Worm (Caenorhabditis elegans) whole organism, early embryonic: Measurements from ENCODE around the gene B0513.4.

Source experiments
- B0310.2 ChIP-seq: sonication (generic microtip); optimal IDR thresholded peaks from 2 replicates; lab custom pipeline; 2016; ENCODE audit warnings: mild to moderate bottlenecking, missing genetic modification characterization, missing compliant biosample characterization
- F13C5.2 ChIP-seq: sonication (generic microtip); optimal IDR thresholded peaks from 2 replicates; lab custom pipeline; 2017; ENCODE audit warnings: mild to moderate bottlenecking, missing genetic modification characterization, inconsistent platforms, missing compliant biosample characterization
- aly-1 ChIP-seq: sonication (generic microtip); optimal IDR thresholded peaks from 2 replicates; lab custom pipeline; 2016; ENCODE audit warnings: missing genetic modification characterization, missing compliant biosample characterization
- ama-1 ChIP-seq: fragments of 150-350 bp; optimal IDR thresholded peaks from 2 replicates; lab custom pipeline; 2014
- ceh-13 ChIP-seq: fragments of 200-800 bp; sonication (Bioruptor generic); optimal IDR thresholded peaks from 2 replicates; lab custom pipeline; 2018; ENCODE audit warnings: mild to moderate bottlenecking, missing genetic modification characterization, missing compliant biosample characterization
- ceh-36 ChIP-seq: sonication (generic microtip); optimal IDR thresholded peaks from 2 replicates; lab custom pipeline; 2016; ENCODE audit warnings: missing genetic modification characterization, inconsistent platforms, missing compliant biosample characterization
- ets-7 ChIP-seq: sonication (generic microtip); optimal IDR thresholded peaks from 2 replicates; lab custom pipeline; 2016; ENCODE audit warnings: missing genotype, missing genetic modification characterization, missing compliant biosample characterization
- flt-1 ChIP-seq: fragments of 200-800 bp; sonication (Bioruptor generic); IDR thresholded peaks from 2 replicates; pipeline ENCODE4 v1.3.6; 2022; ENCODE audit warnings: missing genetic modification characterization, missing compliant biosample characterization
- hmbx-1 ChIP-seq: sonication (generic microtip); optimal IDR thresholded peaks from 2 replicates; lab custom pipeline; 2016; ENCODE audit warnings: mild to moderate bottlenecking, missing genetic modification characterization, missing compliant biosample characterization
- hmg-4 ChIP-seq: fragments of 200-800 bp; sonication (Bioruptor generic); optimal IDR thresholded peaks from 2 replicates; lab custom pipeline; 2018; ENCODE audit warnings: mild to moderate bottlenecking, missing genetic modification characterization, missing compliant biosample characterization
- hnd-1 ChIP-seq: sonication (generic microtip); optimal IDR thresholded peaks from 2 replicates; lab custom pipeline; 2016; ENCODE audit warnings: missing genetic modification characterization, missing compliant biosample characterization
- pes-1 ChIP-seq: fragments of 200-800 bp; sonication (Bioruptor generic); IDR thresholded peaks from 2 replicates; pipeline ENCODE4 v1.3.6; 2022; ENCODE audit warnings: missing genetic modification reagents, missing genetic modification characterization, missing compliant biosample characterization
- scrt-1 ChIP-seq: fragments of 200-800 bp; sonication (Bioruptor generic); IDR thresholded peaks from 2 replicates; pipeline ENCODE4 v1.3.6; 2022; ENCODE audit warnings: missing genetic modification characterization, missing compliant biosample characterization
- sea-1 ChIP-seq: fragments of 200-800 bp; sonication (Bioruptor generic); conservative IDR thresholded peaks from 2 replicates; pipeline ENCODE4 v1.3.6; 2022; ENCODE audit warnings: missing genetic modification characterization, missing compliant biosample characterization
- tbx-11 ChIP-seq: fragments of 200-800 bp; sonication (Bioruptor generic); IDR thresholded peaks from 2 replicates; pipeline ENCODE4 v1.3.6; 2022; ENCODE audit warnings: missing genetic modification characterization, missing compliant biosample characterization
- tbx-37 ChIP-seq: fragments of 200-800 bp; sonication (Bioruptor generic); conservative IDR thresholded peaks from 2 replicates; pipeline ENCODE4 v1.3.6; 2022; ENCODE audit warnings: missing genetic modification reagents, missing genetic modification characterization, missing compliant biosample characterization
- tra-4 ChIP-seq: sonication (generic microtip); optimal IDR thresholded peaks from 2 replicates; lab custom pipeline; 2017; ENCODE audit warnings: missing genetic modification characterization, missing compliant biosample characterization

B0513.4 gene

DNA sequence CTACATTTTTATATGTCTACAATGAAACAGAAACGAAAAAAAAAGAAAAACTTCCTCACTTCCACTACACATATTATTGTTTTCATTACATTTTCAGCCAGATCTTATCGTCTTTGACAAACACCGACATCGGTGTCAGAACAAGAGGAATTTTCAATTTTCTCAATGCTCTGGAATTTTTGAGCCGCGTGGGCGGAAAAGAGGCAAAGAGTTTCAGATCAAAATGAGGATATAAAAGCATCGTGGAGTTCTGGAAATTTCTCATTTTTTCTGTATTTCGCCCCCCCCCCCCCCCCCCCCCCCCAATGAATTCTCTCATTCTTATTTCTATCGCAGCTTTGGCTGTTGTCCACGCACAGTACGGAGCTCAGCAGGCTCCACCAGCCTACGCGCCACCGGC is at the start of gene B0513.4:
TSS of gene B0513.4 (plus strand) at position 301 of the 400 bp plus-strand sequence.
- no peak for TF ChIP-seq hnd-1 (tag; lab: Kevin White, UChicago)
- no peak for TF ChIP-seq scrt-1 (GFP tag; lab: Robert Waterston, UW)
- TF ChIP-seq ceh-36 (tag; lab: Kevin White, UChicago) = no peak
- TF ChIP-seq ets-7 (tag; lab: Kevin White, UChicago) = no peak
- TF ChIP-seq ceh-13 (GFP tag; lab: Kevin White, UChicago) = no peak
- no peak for TF ChIP-seq hmbx-1
- TF ChIP-seq flt-1 (GFP tag; lab: Robert Waterston, UW) = no peak
- no peak for TF ChIP-seq B0310.2 (tag; lab: Kevin White, UChicago)

DNA sequence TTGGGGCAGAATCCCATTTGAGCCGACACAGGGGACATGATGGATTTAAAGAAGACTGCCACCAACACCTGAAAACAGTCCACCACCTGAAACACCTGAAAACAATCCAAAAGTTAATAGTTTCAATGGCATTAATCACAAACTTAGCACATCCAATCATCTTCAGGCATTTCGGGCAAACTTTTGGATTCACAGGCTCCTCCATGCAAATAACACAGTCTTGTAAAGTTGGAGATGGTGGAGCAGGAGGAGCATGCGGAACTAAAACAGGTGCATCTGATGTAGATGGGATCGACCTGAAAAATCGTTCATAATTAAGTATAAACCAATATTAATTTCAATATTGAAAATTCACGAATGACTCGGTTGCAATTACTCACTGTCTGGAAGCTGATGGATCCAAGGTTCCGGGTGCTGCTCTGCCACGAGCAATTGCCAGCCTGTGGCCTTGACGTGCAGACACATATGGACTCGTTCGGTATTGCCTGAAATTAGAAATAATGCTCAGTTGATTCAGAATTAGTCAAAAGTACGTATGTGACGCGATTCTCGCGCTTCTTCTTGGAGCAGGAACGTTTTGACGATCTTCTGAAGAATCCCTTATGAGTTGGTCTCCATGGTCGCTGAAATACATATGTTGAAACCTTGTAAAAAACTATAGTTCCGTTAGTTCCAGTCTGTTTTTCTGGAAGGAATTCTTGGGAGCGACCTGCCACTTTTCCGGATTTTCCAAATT is 45.4 kb upstream of the B0513.4 start:
- no peak for TF ChIP-seq ama-1 (lab: Kevin White, UChicago)
- TF ChIP-seq tbx-11 (GFP tag; lab: Robert Waterston, UW) = no peak
- TF ChIP-seq aly-1 = no peak
- no peak for TF ChIP-seq scrt-1 (GFP tag; lab: Robert Waterston, UW)
- no peak for TF ChIP-seq B0310.2 (tag; lab: Kevin White, UChicago)
- TF ChIP-seq pes-1 (GFP tag; lab: Robert Waterston, UW) = no peak
- no peak for TF ChIP-seq ceh-13 (GFP tag; lab: Kevin White, UChicago)

DNA sequence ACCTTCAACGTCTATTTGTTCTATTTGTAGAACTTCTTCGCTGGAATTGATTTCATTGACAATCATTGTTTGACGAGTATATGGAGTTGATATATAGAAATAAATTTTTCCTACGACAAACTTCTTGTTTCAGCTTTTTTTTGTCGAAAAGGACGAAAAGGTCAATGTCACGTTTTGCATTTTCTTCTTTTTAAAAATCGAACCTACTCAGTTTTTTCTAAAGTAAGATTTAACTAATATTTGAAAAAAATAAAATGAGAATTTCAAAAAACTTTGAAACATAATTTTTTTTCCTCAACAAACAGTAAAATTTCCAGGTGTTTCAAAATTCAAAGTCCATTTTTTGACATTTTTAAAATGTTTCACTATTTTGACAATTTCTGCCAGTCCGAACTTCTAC is 43.7 kb upstream of the B0513.4 start, which contains the start of gene H08M01.1:
TSS of gene H08M01.1 (minus strand) at position 101 of the 400 bp plus-strand sequence.
- TF ChIP-seq aly-1 (no peak), B0310.2 (tag; lab: Kevin White, UChicago) (no peak), tbx-11 (GFP tag; lab: Robert Waterston, UW) (no peak), ceh-36 (tag; lab: Kevin White, UChicago) (no peak), pes-1 (GFP tag; lab: Robert Waterston, UW) (no peak), hnd-1 (tag; lab: Kevin White, UChicago) (no peak), tbx-37 (GFP tag; lab: Robert Waterston, UW) (no peak), F13C5.2 (tag; lab: Kevin White, UChicago) (no peak)

DNA sequence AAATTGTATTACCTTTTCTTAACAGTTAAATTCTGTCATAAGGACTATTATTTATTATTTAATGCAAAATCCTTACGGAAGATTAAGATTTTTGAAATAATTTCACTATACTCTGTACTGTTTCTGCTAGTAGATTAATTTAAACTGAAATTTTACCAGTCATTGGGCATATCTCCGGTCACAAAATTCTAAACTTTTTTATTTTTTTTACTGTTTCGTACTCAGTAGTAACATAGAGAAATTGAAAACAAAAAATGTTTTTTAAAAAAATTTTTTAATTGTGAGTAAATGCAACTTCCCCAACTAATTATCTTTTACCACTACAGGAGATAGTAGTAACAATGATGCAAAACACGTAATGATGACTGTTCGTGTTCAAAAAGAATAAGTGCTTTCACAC is 41.7 kb upstream of the B0513.4 start:
- TF ChIP-seq ama-1 (lab: Kevin White, UChicago) (no peak), F13C5.2 (tag; lab: Kevin White, UChicago) (no peak), scrt-1 (GFP tag; lab: Robert Waterston, UW) (no peak), hmbx-1 (no peak), hmg-4 (GFP tag; lab: Kevin White, UChicago) (no peak), ceh-36 (tag; lab: Kevin White, UChicago) (no peak), pes-1 (GFP tag; lab: Robert Waterston, UW) (no peak), aly-1 (no peak), tbx-37 (GFP tag; lab: Robert Waterston, UW) (no peak), sea-1 (no peak), flt-1 (GFP tag; lab: Robert Waterston, UW) (no peak), tbx-11 (GFP tag; lab: Robert Waterston, UW) (no peak), ets-7 (tag; lab: Kevin White, UChicago) (no peak), tra-4 (no peak), hnd-1 (tag; lab: Kevin White, UChicago) (no peak), B0310.2 (tag; lab: Kevin White, UChicago) (no peak), ceh-13 (GFP tag; lab: Kevin White, UChicago) (no peak)

DNA sequence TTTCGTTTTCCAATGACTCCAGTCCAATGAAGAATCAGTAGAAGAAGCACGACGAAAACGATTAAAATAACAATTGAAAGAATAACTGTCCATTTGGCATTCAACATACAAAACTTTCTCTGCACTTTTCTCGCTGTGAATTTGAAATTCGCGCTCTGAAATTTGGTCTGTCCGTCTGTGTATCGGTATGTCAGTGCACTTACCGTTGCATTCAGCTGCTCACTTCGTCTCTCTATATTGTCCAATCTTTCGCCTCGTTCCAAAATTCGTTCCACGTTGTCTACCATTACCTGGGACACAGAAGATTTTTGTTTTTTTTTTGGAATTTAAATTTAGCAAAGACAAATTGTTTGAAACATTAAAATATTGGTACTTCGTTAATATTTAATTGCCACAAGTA is 19.5 kb upstream of the B0513.4 start:
- no peak for TF ChIP-seq tbx-11 (GFP tag; lab: Robert Waterston, UW)
- TF ChIP-seq ceh-36 (tag; lab: Kevin White, UChicago) = no peak
- TF ChIP-seq ama-1 (lab: Kevin White, UChicago) = no peak
- no peak for TF ChIP-seq hmbx-1
- TF ChIP-seq scrt-1 (GFP tag; lab: Robert Waterston, UW) = no peak
- TF ChIP-seq hmg-4 (GFP tag; lab: Kevin White, UChicago) = no peak
- no peak for TF ChIP-seq ceh-13 (GFP tag; lab: Kevin White, UChicago)
- no peak for TF ChIP-seq aly-1
- no peak for TF ChIP-seq pes-1 (GFP tag; lab: Robert Waterston, UW)
- no peak for TF ChIP-seq tra-4
- TF ChIP-seq sea-1 = no peak
- TF ChIP-seq flt-1 (GFP tag; lab: Robert Waterston, UW) = no peak
- no peak for TF ChIP-seq F13C5.2 (tag; lab: Kevin White, UChicago)
- no peak for TF ChIP-seq ets-7 (tag; lab: Kevin White, UChicago)
- no peak for TF ChIP-seq B0310.2 (tag; lab: Kevin White, UChicago)
- TF ChIP-seq hnd-1 (tag; lab: Kevin White, UChicago) = no peak
- no peak for TF ChIP-seq tbx-37 (GFP tag; lab: Robert Waterston, UW)

DNA sequence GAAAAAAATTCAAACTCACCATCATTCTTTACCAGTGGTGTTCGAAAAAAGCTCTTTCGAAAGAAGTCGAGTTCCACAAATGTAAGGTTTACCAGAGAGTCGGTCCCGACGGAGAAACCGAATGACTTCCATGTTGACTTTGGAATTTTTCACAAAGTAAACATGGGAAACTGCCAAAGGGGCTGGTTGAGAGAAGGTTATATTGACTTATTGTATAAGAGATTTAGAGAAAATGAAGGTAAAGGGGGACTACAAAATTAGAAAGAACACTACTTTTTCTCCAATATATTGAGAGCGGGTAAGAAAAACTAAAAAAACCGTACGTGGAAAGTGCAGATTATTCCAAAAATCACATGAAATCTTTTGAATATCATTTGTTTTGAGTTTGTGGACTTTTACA is 14.8 kb upstream of the B0513.4 start, which contains the start of gene vamp-8:
TSS of gene vamp-8 (minus strand) at position 25 of the 400 bp plus-strand sequence.
- TF ChIP-seq ceh-36 (tag; lab: Kevin White, UChicago) (no peak), tra-4 (no peak), ceh-13 (GFP tag; lab: Kevin White, UChicago) (no peak), F13C5.2 (tag; lab: Kevin White, UChicago) (no peak), scrt-1 (GFP tag; lab: Robert Waterston, UW) (no peak), tbx-11 (GFP tag; lab: Robert Waterston, UW) (no peak), hmg-4 (GFP tag; lab: Kevin White, UChicago) (no peak), hmbx-1 (no peak), aly-1 (no peak), hnd-1 (tag; lab: Kevin White, UChicago) (no peak), tbx-37 (GFP tag; lab: Robert Waterston, UW) (no peak), pes-1 (GFP tag; lab: Robert Waterston, UW) (no peak), ets-7 (tag; lab: Kevin White, UChicago) (no peak)

DNA sequence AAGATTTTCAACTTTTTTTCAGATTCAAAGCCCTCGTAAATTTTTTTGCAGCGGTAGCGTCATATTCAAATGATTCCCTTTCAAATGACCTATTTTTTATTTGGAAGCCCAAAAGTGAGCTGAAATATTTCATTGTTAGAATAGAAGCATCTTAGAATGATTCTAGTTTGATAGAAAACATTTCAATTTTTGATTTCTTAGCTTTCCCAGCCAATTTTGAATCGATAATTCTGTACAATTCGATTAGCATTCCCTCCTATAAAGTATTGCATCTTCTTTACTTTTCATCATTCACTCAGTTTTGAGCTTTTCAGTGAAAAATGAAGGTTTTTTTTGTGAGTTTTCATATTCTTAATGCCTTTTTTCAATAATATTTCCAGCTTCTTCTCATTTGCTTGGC is 13.2 kb upstream of the B0513.4 start, which contains the start of gene B0513.90:
TSS of gene B0513.90 (plus strand) at position 301 of the 400 bp plus-strand sequence.
- TF ChIP-seq tbx-37 (GFP tag; lab: Robert Waterston, UW) (no peak), flt-1 (GFP tag; lab: Robert Waterston, UW) (no peak), scrt-1 (GFP tag; lab: Robert Waterston, UW) (no peak), tra-4 (no peak), ceh-13 (GFP tag; lab: Kevin White, UChicago) (no peak), hmg-4 (GFP tag; lab: Kevin White, UChicago) (no peak), ama-1 (lab: Kevin White, UChicago) (no peak), sea-1 (no peak), ceh-36 (tag; lab: Kevin White, UChicago) (no peak), pes-1 (GFP tag; lab: Robert Waterston, UW) (no peak), tbx-11 (GFP tag; lab: Robert Waterston, UW) (no peak), hnd-1 (tag; lab: Kevin White, UChicago) (no peak), aly-1 (no peak)
